Fruit fly (Drosophila melanogaster) whole organism, wandering third instar larva: Measurements from ENCODE around the gene Ntf-2r.

Source experiments
- Abd-B ChIP-seq: fragments of >200 bp; optimal IDR thresholded peaks from 2 replicates; lab custom pipeline; 2017; ENCODE audit warnings: missing biosample characterization, missing genetic modification characterization
- CG32264 ChIP-seq: fragments of 200-800 bp; sonication (Bioruptor generic); optimal IDR thresholded peaks from 2 replicates; lab custom pipeline; 2016; ENCODE audit warnings: missing biosample characterization, missing genetic modification characterization
- CrebA ChIP-seq: fragments of 200-800 bp; sonication (Bioruptor generic); optimal IDR thresholded peaks from 2 replicates; lab custom pipeline; 2016; ENCODE audit warnings: missing biosample characterization, mild to moderate bottlenecking, missing genetic modification characterization, borderline replicate concordance
- Dfd ChIP-seq: fragments of >200 bp; optimal IDR thresholded peaks from 2 replicates; lab custom pipeline; 2017; ENCODE audit warnings: missing biosample characterization, missing genetic modification characterization
- Dif ChIP-seq: fragments of 200-275, 200-300 bp; sonication (Bioruptor generic); optimal IDR thresholded peaks from 2 replicates; lab custom pipeline; 2018; ENCODE audit warnings: missing biosample characterization, missing genetic modification characterization; ENCODE audit not compliant: partially characterized antibody
- GATAd ChIP-seq: sonication (Bioruptor generic); optimal IDR thresholded peaks from 2 replicates; lab custom pipeline; 2016; ENCODE audit warnings: missing biosample characterization, missing genetic modification characterization
- Hnf4 ChIP-seq: fragments of 200-800 bp; sonication (Bioruptor generic); optimal IDR thresholded peaks from 2 replicates; lab custom pipeline; 2016; ENCODE audit warnings: missing biosample characterization, mild to moderate bottlenecking, missing genetic modification characterization
- Hr78 ChIP-seq: fragments of >200 bp; optimal IDR thresholded peaks from 2 replicates; lab custom pipeline; 2017; ENCODE audit warnings: missing biosample characterization, missing genetic modification characterization
- dl ChIP-seq, 2 experiments: fragments of 175-275, 200-275 bp in 1 of 2; fragments of 200-275 bp in 1 of 2; sonication (Bioruptor generic); optimal IDR thresholded peaks; lab custom pipeline; 2018; ENCODE audit warnings: mild to moderate bottlenecking in 2 of 2, missing biosample characterization in 2 of 2, missing genetic modification characterization in 2 of 2, moderate library complexity in 2 of 2; ENCODE audit not compliant: partially characterized antibody in 2 of 2, insufficient read depth in 1 of 2
- lola ChIP-seq: fragments of >200 bp; optimal IDR thresholded peaks from 2 replicates; lab custom pipeline; 2017; ENCODE audit warnings: missing biosample characterization, missing genetic modification characterization
- psq ChIP-seq: fragments of 200-800 bp; sonication (Bioruptor generic); optimal IDR thresholded peaks from 3 replicates; lab custom pipeline; 2017; ENCODE audit warnings: missing biosample characterization, mild to moderate bottlenecking, missing genetic modification characterization, moderate library complexity
- sv ChIP-seq: fragments of 200-800 bp; sonication (Bioruptor generic); optimal IDR thresholded peaks from 3 replicates; lab custom pipeline; 2016; ENCODE audit warnings: missing biosample characterization, missing genetic modification characterization

- TF ChIP-seq CrebA (GFP tag; lab: Kevin White, UChicago) (no peak), lola (no peak), psq (GFP tag; lab: Kevin White, UChicago) (no peak), GATAd (GFP tag; lab: Kevin White, UChicago) (no peak), Hnf4 (GFP tag; lab: Kevin White, UChicago) (no peak), CG32264 (GFP tag; lab: Kevin White, UChicago) (no peak), Dfd (GFP tag; lab: Kevin White, UChicago) (no peak), Dif (GFP tag; lab: Kevin White, UChicago) (no peak), sv (GFP tag; lab: Kevin White, UChicago) (no peak), Abd-B (GFP tag; lab: Kevin White, UChicago) (no peak), Hr78 (GFP tag; lab: Kevin White, UChicago) (no peak), dl (GFP tag; optimal IDR thresholded peaks at IDR 0.05; lab: Kevin White, UChicago; ENCODE audit: insufficient read depth in 1 of 2, partially characterized antibody in 2 of 2) (no peak)
These were observed 12.2 kb downstream of the Ntf-2r start for dm6 chr2L:18466669-18467068.
